Worm (Caenorhabditis elegans) whole organism, mixed stage, embryonic: ENCODE measurements around the gene nep-11.

Source experiments
- ces-1 ChIP-seq: fragments of 150-350 bp; optimal IDR thresholded peaks from 2 replicates; lab custom pipeline; 2014; ENCODE audit warnings: missing biosample characterization, missing genetic modification reagents, missing genetic modification characterization
- nhr-237 ChIP-seq: fragments of 150-350 bp; optimal IDR thresholded peaks from 2 replicates; lab custom pipeline; 2014; ENCODE audit warnings: missing biosample characterization, missing genetic modification characterization
- snpc-4 ChIP-seq: fragments of 150-350 bp; optimal IDR thresholded peaks from 2 replicates; lab custom pipeline; 2014; ENCODE audit warnings: missing biosample characterization, missing genetic modification characterization
- ztf-11 ChIP-seq: fragments of 150-350 bp; optimal IDR thresholded peaks from 2 replicates; lab custom pipeline; 2014; ENCODE audit warnings: missing biosample characterization, missing genetic modification characterization

- TF ChIP-seq nhr-237 (tag; lab: Kevin White, UChicago), result no peak
- no peak for TF ChIP-seq ztf-11 (tag; lab: Kevin White, UChicago)
- TF ChIP-seq ces-1, result no peak
- no peak for TF ChIP-seq snpc-4 (tag; lab: Kevin White, UChicago)
These were observed 36.3 kb upstream of the nep-11 start, which contains the start of gene C16C8.8 for ce11 chrII:3461586-3461985.
